Fruit fly (Drosophila melanogaster) whole organism, embryonic: ENCODE measurements around the gene CG1575.

Experiments
- Antp ChIP-seq: fragments of 200-800 bp; sonication (Bioruptor generic); optimal IDR thresholded peaks from 3 replicates; lab custom pipeline; 2016; ENCODE audit warnings: missing biosample characterization, missing genetic modification characterization
- Atf-2 ChIP-seq: fragments of 200-800 bp; sonication (Bioruptor generic); optimal IDR thresholded peaks from 2 replicates; lab custom pipeline; 2016; ENCODE audit warnings: missing biosample characterization, missing genetic modification characterization
- CG10274 ChIP-seq: fragments of 200-800 bp; sonication (Bioruptor generic); optimal IDR thresholded peaks from 3 replicates; lab custom pipeline; 2017; ENCODE audit warnings: missing biosample characterization, mild to moderate bottlenecking, missing genetic modification characterization
- CG10431 ChIP-seq: fragments of 200-800 bp; sonication (Bioruptor generic); optimal IDR thresholded peaks from 3 replicates; lab custom pipeline; 2018; ENCODE audit warnings: missing biosample characterization, mild to moderate bottlenecking, missing genetic modification characterization
- CG10565 ChIP-seq: fragments of 200-800 bp; sonication (Bioruptor generic); optimal IDR thresholded peaks from 3 replicates; lab custom pipeline; 2016; ENCODE audit warnings: missing biosample characterization, mild to moderate bottlenecking, missing genetic modification characterization
- CG12104 ChIP-seq: fragments of 200-800 bp; sonication (Bioruptor generic); optimal IDR thresholded peaks from 3 replicates; lab custom pipeline; 2016; ENCODE audit warnings: missing biosample characterization, missing genetic modification characterization
- CG12769 ChIP-seq: fragments of 200-800 bp; sonication (Bioruptor generic); optimal IDR thresholded peaks from 2 replicates; lab custom pipeline; 2019; ENCODE audit warnings: missing biosample characterization, mild to moderate bottlenecking, missing genetic modification characterization, moderate library complexity
- CG12942 ChIP-seq: fragments of 200-800 bp; sonication (Bioruptor generic); optimal IDR thresholded peaks from 3 replicates; lab custom pipeline; 2016; ENCODE audit warnings: missing biosample characterization, missing genetic modification characterization
- CG14050 ChIP-seq: fragments of 200-800 bp; sonication (Bioruptor generic); IDR thresholded peaks from 3 replicates; pipeline ENCODE4 v1.3.6; 2022; ENCODE audit warnings: missing biosample characterization, missing genetic modification characterization
- CG14667 ChIP-seq: fragments of 200-800 bp; sonication (Bioruptor generic); IDR thresholded peaks from 2 replicates; pipeline ENCODE4 v1.3.6; 2022; ENCODE audit warnings: missing biosample characterization, missing genetic modification characterization
- CG14965 ChIP-seq: fragments of 200-800 bp; sonication (Bioruptor generic); optimal IDR thresholded peaks from 2 replicates; lab custom pipeline; 2016; ENCODE audit warnings: missing biosample characterization, missing genetic modification characterization, borderline replicate concordance
- CG17186 ChIP-seq: fragments of 200-800 bp; sonication (Bioruptor generic); optimal IDR thresholded peaks from 3 replicates; lab custom pipeline; 2017; ENCODE audit warnings: missing biosample characterization, missing genetic modification reagents, missing genetic modification characterization
- CG2120 ChIP-seq: fragments of 200-800 bp; sonication (Bioruptor generic); optimal IDR thresholded peaks from 3 replicates; lab custom pipeline; 2016; ENCODE audit warnings: missing biosample characterization, missing genetic modification characterization
- CG4282 ChIP-seq: fragments of 200-800 bp; sonication (Bioruptor generic); optimal IDR thresholded peaks from 2 replicates; lab custom pipeline; 2016; ENCODE audit warnings: missing biosample characterization, missing genetic modification characterization
- CG6254 ChIP-seq: fragments of 200-800 bp; sonication (Bioruptor generic); optimal IDR thresholded peaks from 3 replicates; lab custom pipeline; 2017; ENCODE audit warnings: mild to moderate bottlenecking, missing biosample characterization, missing genetic modification reagents, missing genetic modification characterization
- CG6272 ChIP-seq: fragments of 200-800 bp; sonication (Bioruptor generic); IDR thresholded peaks from 2 replicates; pipeline ENCODE4 v1.3.6; 2022; ENCODE audit warnings: missing biosample characterization, missing genetic modification characterization
- CG7372 ChIP-seq: fragments of 200-800 bp; sonication (Bioruptor generic); IDR thresholded peaks from 2 replicates; pipeline ENCODE4 v1.3.6; 2022; ENCODE audit warnings: missing biosample characterization, missing genetic modification characterization
- CG8290 ChIP-seq, 3 experiments: fragments of 200-800 bp; sonication (Bioruptor generic); optimal IDR thresholded peaks; 2 replicates each; lab custom pipeline; 2016 to 2019; ENCODE audit warnings: missing biosample characterization in 3 of 3, missing genetic modification characterization in 3 of 3, mild to moderate bottlenecking in 2 of 3, moderate library complexity in 1 of 3
- CG9727 ChIP-seq: fragments of 200-800 bp; sonication (Bioruptor generic); optimal IDR thresholded peaks from 3 replicates; lab custom pipeline; 2017; ENCODE audit warnings: missing biosample characterization, mild to moderate bottlenecking, missing genetic modification characterization
- CkIIα-i1 ChIP-seq: fragments of 200-800 bp; sonication (Bioruptor generic); IDR thresholded peaks from 2 replicates; pipeline ENCODE4 v1.3.6; 2022; ENCODE audit warnings: missing biosample characterization, missing genetic modification characterization
- Doc2 ChIP-seq: fragments of 200-800 bp; sonication (Bioruptor generic); IDR thresholded peaks from 2 replicates; pipeline ENCODE4 v1.3.6; 2022; ENCODE audit warnings: missing biosample characterization, missing genetic modification characterization
- HmgZ ChIP-seq: fragments of 200-800 bp; sonication (Bioruptor generic); optimal IDR thresholded peaks from 2 replicates; lab custom pipeline; 2018; ENCODE audit warnings: missing biosample characterization, mild to moderate bottlenecking, missing genetic modification characterization
- Myb ChIP-seq: fragments of 200-800 bp; sonication (Bioruptor generic); optimal IDR thresholded peaks from 2 replicates; lab custom pipeline; 2016; ENCODE audit warnings: missing biosample characterization, missing genetic modification characterization
- NK7.1 ChIP-seq: fragments of 200-800 bp; sonication (Bioruptor generic); optimal IDR thresholded peaks from 3 replicates; lab custom pipeline; 2016; ENCODE audit warnings: missing biosample characterization, missing genetic modification characterization
- Sin3A ChIP-seq: fragments of >200 bp; optimal IDR thresholded peaks from 2 replicates; lab custom pipeline; 2018
- abd-A ChIP-seq: fragments of 200-800 bp; sonication (Bioruptor generic); optimal IDR thresholded peaks from 3 replicates; lab custom pipeline; 2019; ENCODE audit warnings: missing biosample characterization, mild to moderate bottlenecking, missing genetic modification characterization, moderate library complexity
- az2 ChIP-seq: fragments of 200-800 bp; sonication (Bioruptor generic); optimal IDR thresholded peaks from 3 replicates; lab custom pipeline; 2016; ENCODE audit warnings: missing biosample characterization, missing genetic modification characterization
- cato ChIP-seq: fragments of 200-800 bp; sonication (Bioruptor generic); optimal IDR thresholded peaks from 2 replicates; lab custom pipeline; 2016; ENCODE audit warnings: missing biosample characterization, missing genetic modification characterization, borderline replicate concordance
- caup ChIP-seq: fragments of 200-800 bp; sonication (Bioruptor generic); optimal IDR thresholded peaks from 3 replicates; lab custom pipeline; 2017; ENCODE audit warnings: missing biosample characterization, mild to moderate bottlenecking, missing genetic modification characterization, moderate library complexity; ENCODE audit not compliant: severe bottlenecking
- chif ChIP-seq, 2 experiments: fragments of 200-800 bp; sonication (Bioruptor generic); optimal IDR thresholded peaks; 3 replicates each; lab custom pipeline; 2016; ENCODE audit warnings: missing biosample characterization in 2 of 2, missing genetic modification characterization in 2 of 2
- chm ChIP-seq: fragments of 200-800 bp; sonication (Bioruptor generic); IDR thresholded peaks from 2 replicates; pipeline ENCODE4 v1.3.6; 2022; ENCODE audit warnings: missing biosample characterization, missing genetic modification characterization
- ci ChIP-seq: fragments of 200-800 bp; sonication (Bioruptor generic); IDR thresholded peaks from 3 replicates; pipeline ENCODE4 v1.3.6; 2022; ENCODE audit warnings: missing biosample characterization, missing genetic modification characterization
- dmrt99B ChIP-seq: fragments of 200-800 bp; sonication (Bioruptor generic); optimal IDR thresholded peaks from 2 replicates; lab custom pipeline; 2018; ENCODE audit warnings: missing biosample characterization, mild to moderate bottlenecking, missing genetic modification characterization, moderate library complexity
- esg ChIP-seq: fragments of 200-800 bp; sonication (Bioruptor generic); conservative IDR thresholded peaks from 2 replicates; pipeline ENCODE4 v1.3.6; 2022; ENCODE audit warnings: missing biosample characterization, missing genetic modification characterization
- gcm ChIP-seq: fragments of 200-800 bp; sonication (Bioruptor generic); optimal IDR thresholded peaks from 2 replicates; lab custom pipeline; 2019; ENCODE audit warnings: missing biosample characterization, mild to moderate bottlenecking, missing genetic modification characterization, moderate library complexity
- gfzf ChIP-seq: fragments of 200-800 bp; sonication (Bioruptor generic); optimal IDR thresholded peaks from 2 replicates; lab custom pipeline; 2016; ENCODE audit warnings: missing biosample characterization, mild to moderate bottlenecking, missing genetic modification characterization, moderate library complexity
- gsb-n ChIP-seq: fragments of 200-800 bp; sonication (Bioruptor generic); optimal IDR thresholded peaks from 3 replicates; lab custom pipeline; 2018; ENCODE audit warnings: missing biosample characterization, mild to moderate bottlenecking, missing genetic modification characterization
- hth ChIP-seq: fragments of >200 bp; optimal IDR thresholded peaks from 2 replicates; lab custom pipeline; 2017; ENCODE audit warnings: inconsistent platforms
- inv ChIP-seq: fragments of 200-800 bp; sonication (Bioruptor generic); IDR thresholded peaks from 2 replicates; pipeline ENCODE4 v1.3.6; 2022; ENCODE audit warnings: missing biosample characterization, missing genetic modification characterization; ENCODE audit not compliant: partially characterized antibody
- nerfin-2 ChIP-seq: fragments of 200-800 bp; sonication (Bioruptor generic); IDR thresholded peaks from 2 replicates; pipeline ENCODE4 v1.3.6; 2022; ENCODE audit warnings: missing biosample characterization, missing genetic modification characterization; ENCODE audit not compliant: partially characterized antibody
- otp ChIP-seq: fragments of 200-800 bp; sonication (Bioruptor generic); IDR thresholded peaks from 3 replicates; pipeline ENCODE4, ENCODE4 v1.3.6; 2022; ENCODE audit warnings: missing biosample characterization, missing genetic modification characterization
- pfk ChIP-seq: fragments of 200-800 bp; sonication (Bioruptor generic); optimal IDR thresholded peaks from 2 replicates; lab custom pipeline; 2018; ENCODE audit warnings: missing biosample characterization, mild to moderate bottlenecking, missing genetic modification characterization, moderate library complexity
- run ChIP-seq: fragments of 200-800 bp; sonication (Bioruptor generic); optimal IDR thresholded peaks from 3 replicates; lab custom pipeline; 2018; ENCODE audit warnings: missing biosample characterization, mild to moderate bottlenecking, missing genetic modification characterization
- sisA ChIP-seq: fragments of 200-800 bp; sonication (Bioruptor generic); IDR thresholded peaks from 2 replicates; pipeline ENCODE4 v1.3.6; 2022; ENCODE audit warnings: missing biosample characterization, missing genetic modification characterization
- slbo ChIP-seq: fragments of 200-800 bp; sonication (Bioruptor generic); IDR thresholded peaks from 2 replicates; pipeline ENCODE4 v1.3.6; 2022; ENCODE audit warnings: missing biosample characterization, missing genetic modification characterization
- ssp ChIP-seq: fragments of 200-800 bp; sonication (Bioruptor generic); IDR thresholded peaks from 2 replicates; pipeline ENCODE4 v1.3.6; 2022; ENCODE audit warnings: missing biosample characterization, missing genetic modification characterization
- ttk ChIP-seq: fragments of 200-800 bp; sonication (Bioruptor generic); IDR thresholded peaks from 2 replicates; pipeline ENCODE4 v2.1.2; 2022; ENCODE audit warnings: missing biosample characterization, missing genetic modification characterization
- usp ChIP-seq: fragments of >200 bp; optimal IDR thresholded peaks from 2 replicates; lab custom pipeline; 2017; ENCODE audit warnings: missing biosample characterization, missing genetic modification characterization
- vvl ChIP-seq: fragments of 200-800 bp; sonication (Bioruptor generic); IDR thresholded peaks from 2 replicates; pipeline ENCODE4 v1.3.6; 2022; ENCODE audit warnings: missing biosample characterization, missing genetic modification characterization
- zen2 ChIP-seq: fragments of 200-800 bp; sonication (Bioruptor generic); IDR thresholded peaks from 3 replicates; pipeline ENCODE4 v1.3.6; 2022; ENCODE audit warnings: missing biosample characterization, missing genetic modification characterization; ENCODE audit not compliant: partially characterized antibody

Gene CG1575

DNA sequence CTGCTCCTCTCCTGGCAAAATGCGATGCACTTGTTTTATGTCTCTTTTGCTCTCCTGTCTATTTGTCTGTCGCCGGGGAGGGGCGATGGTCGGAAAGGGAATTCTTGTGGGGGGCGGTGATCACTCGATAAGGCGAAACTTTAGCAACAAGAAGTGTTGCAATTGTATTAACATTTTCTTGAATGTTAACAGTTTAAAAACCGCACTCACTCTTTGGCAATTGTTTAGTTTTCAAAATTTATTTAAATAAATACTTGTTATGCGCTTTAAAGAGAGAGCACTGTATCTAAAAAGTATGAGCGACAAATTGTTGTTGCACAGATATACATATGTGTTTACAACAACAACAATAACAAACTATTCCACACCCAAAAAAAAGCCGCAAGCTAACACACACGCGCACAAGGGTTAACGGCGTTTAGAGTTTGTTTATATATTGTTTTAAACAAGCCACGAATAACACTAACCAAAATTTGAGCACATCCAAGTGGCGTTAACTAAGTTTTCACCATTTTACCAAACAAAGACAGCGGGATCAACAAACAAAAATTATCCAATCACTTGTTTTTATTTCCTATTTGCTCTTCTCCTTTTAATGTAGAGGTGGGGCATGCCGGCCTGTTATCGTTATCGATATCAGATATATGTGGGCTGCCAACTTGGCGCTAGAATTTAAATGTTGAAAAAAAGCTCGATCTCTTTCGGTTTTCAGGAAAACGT is 15.2 kb upstream of the CG1575 start, which contains the start of gene CG2258 (continued):
- TF ChIP-seq CG2120 (GFP tag; lab: Kevin White, UChicago) = peak; percentile 87
- TF ChIP-seq CkIIα-i1 (GFP tag; lab: Robert Waterston, UW) = peak; percentile 22; the same call in 1 of the 2 replicates
- no peak for TF ChIP-seq Doc2 (GFP tag; lab: Robert Waterston, UW)
- peak; percentile 87 for TF ChIP-seq otp
- peak; percentile 51 for TF ChIP-seq NK7.1 (GFP tag; lab: Kevin White, UChicago)
- TF ChIP-seq CG10565 (GFP tag; lab: Kevin White, UChicago) = no peak
- no peak for TF ChIP-seq usp (GFP tag; lab: Kevin White, UChicago)
- no peak for TF ChIP-seq CG17186 (GFP tag; lab: Kevin White, UChicago)
- peak; percentile 74 for TF ChIP-seq CG7372 (GFP tag; lab: Robert Waterston, UW)
- TF ChIP-seq CG9727 (GFP tag; lab: Kevin White, UChicago) = peak; percentile 67
- TF ChIP-seq abd-A (tag; lab: Kevin White, UChicago) = no peak
- peak; percentile 45 for TF ChIP-seq Atf-2 (GFP tag; lab: Kevin White, UChicago)
- TF ChIP-seq CG6272 (GFP tag; lab: Robert Waterston, UW) = peak; percentile 67
- TF ChIP-seq dmrt99B (tag; lab: Kevin White, UChicago) = peak; percentile 94
- peak; percentile 95 for TF ChIP-seq vvl
- TF ChIP-seq nerfin-2 (GFP tag; lab: Robert Waterston, UW) = no peak
- no peak for TF ChIP-seq inv (GFP tag; lab: Robert Waterston, UW)
- TF ChIP-seq gcm (GFP tag; lab: Kevin White, UChicago) = peak; percentile 70
- peak; percentile 85 for TF ChIP-seq CG14667 (GFP tag; lab: Robert Waterston, UW)
- TF ChIP-seq pfk (GFP tag; lab: Kevin White, UChicago) = no peak
- TF ChIP-seq gsb-n = peak; percentile 76
- peak; percentile 73 for TF ChIP-seq HmgZ (tag; lab: Kevin White, UChicago)
- TF ChIP-seq CG10274 = peak; percentile 58
- TF ChIP-seq zen2 = 0 out of 3 replicates have a peak, but pooled peaks have one; percentile 15
- TF ChIP-seq ttk (GFP tag; lab: Robert Waterston, UW) = peak; percentile 77
- TF ChIP-seq run (tag; lab: Kevin White, UChicago) = peak; percentile 70
- peak; percentile 82 for TF ChIP-seq chm (GFP tag; lab: Robert Waterston, UW)
- TF ChIP-seq cato (GFP tag; lab: Kevin White, UChicago) = peak; percentile 62
- TF ChIP-seq CG14050 = peak; percentile 74
- TF ChIP-seq CG12769 (tag; lab: Kevin White, UChicago) = peak; percentile 90
- peak; percentile 8 for TF ChIP-seq gfzf (GFP tag; lab: Kevin White, UChicago)
- peak; percentile 71 to 78 for TF ChIP-seq chif (GFP tag; optimal IDR thresholded peaks at IDR 0.05; lab: Kevin White, UChicago)
- TF ChIP-seq CG12104 (GFP tag; lab: Kevin White, UChicago) = peak; percentile 60
- TF ChIP-seq Myb = peak; percentile 30
- TF ChIP-seq sisA = peak; percentile 89
- TF ChIP-seq CG10431 = peak; percentile 75
- peak; percentile 85 for TF ChIP-seq az2 (GFP tag; lab: Kevin White, UChicago)
- TF ChIP-seq CG6254 (GFP tag; lab: Kevin White, UChicago) = peak; percentile 67
- TF ChIP-seq hth = no peak
- TF ChIP-seq ci = peak; percentile 93
- TF ChIP-seq CG4282 (GFP tag; lab: Kevin White, UChicago) = no peak
- peak; percentile 73 for TF ChIP-seq ssp
- TF ChIP-seq caup (GFP tag; lab: Kevin White, UChicago) = peak; percentile 75
- TF ChIP-seq esg (GFP tag; lab: Robert Waterston, UW) = peak; percentile 78
- no peak for TF ChIP-seq CG8290 (GFP tag; optimal IDR thresholded peaks at IDR 0.05; lab: Kevin White, UChicago)
- peak; percentile 16 to 87 for TF ChIP-seq CG8290 (tag; optimal IDR thresholded peaks at IDR 0.05; lab: Kevin White, UChicago)
- TF ChIP-seq CG12942 (GFP tag; lab: Kevin White, UChicago) = peak; percentile 70
- TF ChIP-seq Antp = no peak
- peak; percentile 90 for TF ChIP-seq slbo (GFP tag; lab: Robert Waterston, UW)
- peak; percentile 35 for TF ChIP-seq CG14965 (GFP tag; lab: Kevin White, UChicago)
- no peak for TF ChIP-seq Sin3A (lab: Kevin White, UChicago)
